Worm (Caenorhabditis elegans) whole organism, dauer: Measurements from ENCODE around the gene klc-1.

Experiments
- unc-62 ChIP-seq: sonication (generic microtip); optimal IDR thresholded peaks from 2 replicates; lab custom pipeline; 2017; ENCODE audit warnings: missing biosample characterization, missing genetic modification reagents, missing genetic modification characterization

Gene klc-1

ce11 chrIV:11083609-11084008 is at the start of gene klc-1:
Gene klc-1 (plus strand): TSS chrIV:11083735.
- no peak for TF ChIP-seq unc-62

- no peak for TF ChIP-seq unc-62
Measured at ce11 chrIV:11036222-11036621, 47.3 kb upstream of the klc-1 start, which contains the start of gene fkb-1. Gene fkb-1 (plus strand): TSS chrIV:11036582.

- no peak for TF ChIP-seq unc-62
Measured at ce11 chrIV:11037118-11037719, 46.3 kb upstream of the klc-1 start.

ce11 chrIV:11038218-11038617 is 45.3 kb upstream of the klc-1 start:
- no peak for TF ChIP-seq unc-62

ce11 chrIV:11038618-11038664 is 45.1 kb upstream of the klc-1 start, which contains the start of gene kdin-1:
Gene kdin-1 (plus strand): TSS chrIV:11038655.
- TF ChIP-seq unc-62, result no peak

- TF ChIP-seq unc-62, result no peak
Measured at ce11 chrIV:11038665-11039064, 44.9 kb upstream of the klc-1 start.

ce11 chrIV:11044377-11044776 is 39.2 kb upstream of the klc-1 start:
- no peak for TF ChIP-seq unc-62

ce11 chrIV:11048871-11049270 is 34.7 kb upstream of the klc-1 start, which contains the start of gene F36H1.11:
Gene F36H1.11 (plus strand): TSS chrIV:11049171.
- no peak for TF ChIP-seq unc-62

ce11 chrIV:11049806-11050205 is 33.7 kb upstream of the klc-1 start, which contains the start of gene F36H1.3:
Gene F36H1.3 (plus strand): TSS chrIV:11050128.
- no peak for TF ChIP-seq unc-62

- TF ChIP-seq unc-62, result no peak
Measured at ce11 chrIV:11051963-11052362, 31.6 kb upstream of the klc-1 start.

- TF ChIP-seq unc-62, result no peak
Measured at ce11 chrIV:11053652-11054317, 29.8 kb upstream of the klc-1 start, which contains the start of the genes F36H1.12 and lin-3. Gene F36H1.12 (minus strand): TSS chrIV:11053702. Gene lin-3 (plus strand): TSS chrIV:11054308.

- TF ChIP-seq unc-62, result no peak
Measured at ce11 chrIV:11062984-11063613, 20.4 kb upstream of the klc-1 start.

ce11 chrIV:11063962-11064361 is 19.6 kb upstream of the klc-1 start, which contains the start of gene ttr-16:
Gene ttr-16 (minus strand): TSS chrIV:11064137.
- TF ChIP-seq unc-62, result no peak

- no peak for TF ChIP-seq unc-62
Measured at ce11 chrIV:11067003-11067402, 16.5 kb upstream of the klc-1 start, which contains the start of gene ttr-17. Gene ttr-17 (minus strand): TSS chrIV:11067026.

- no peak for TF ChIP-seq unc-62
Measured at ce11 chrIV:11068314-11068713, 15.2 kb upstream of the klc-1 start.

- no peak for TF ChIP-seq unc-62
Measured at ce11 chrIV:11078482-11078881, 5.1 kb upstream of the klc-1 start, which contains the start of gene Y5F2A.4. Gene Y5F2A.4 (minus strand): TSS chrIV:11078582.

- no peak for TF ChIP-seq unc-62
Measured at ce11 chrIV:11080823-11081285, 2.7 kb upstream of the klc-1 start, which contains the start of gene atg-7. Gene atg-7 (minus strand): TSS chrIV:11081055.

- no peak for TF ChIP-seq unc-62
Measured at ce11 chrIV:11082153-11082552, 1.4 kb upstream of the klc-1 start, which contains the start of gene let-70. Gene let-70 (minus strand): TSS chrIV:11082253.
